Worm (Caenorhabditis elegans) whole organism, late embryonic: ENCODE data around the gene str-96.

ENCODE experiments used
- K09A11.1 ChIP-seq: sonication (generic microtip); optimal IDR thresholded peaks from 2 replicates; lab custom pipeline; 2017; ENCODE audit warnings: antibody characterized with exemption, mild to moderate bottlenecking, missing genetic modification characterization, missing compliant biosample characterization; ENCODE audit not compliant: insufficient read depth
- ama-1 ChIP-seq: fragments of 150-350 bp; optimal IDR thresholded peaks from 2 replicates; lab custom pipeline; 2014
- ceh-24 ChIP-seq: sonication (generic microtip); optimal IDR thresholded peaks from 2 replicates; lab custom pipeline; 2016; ENCODE audit warnings: mild to moderate bottlenecking, missing genetic modification characterization, missing compliant biosample characterization
- ceh-9 ChIP-seq: sonication (generic microtip); optimal IDR thresholded peaks from 2 replicates; lab custom pipeline; 2016; ENCODE audit warnings: mild to moderate bottlenecking, missing genetic modification characterization, inconsistent platforms, missing compliant biosample characterization
- dmd-4 ChIP-seq: sonication (generic microtip); optimal IDR thresholded peaks from 2 replicates; lab custom pipeline; 2016; ENCODE audit warnings: borderline replicate concordance, missing genetic modification characterization, missing compliant biosample characterization
- madf-2 ChIP-seq: sonication (generic microtip); optimal IDR thresholded peaks from 2 replicates; lab custom pipeline; 2017; ENCODE audit warnings: missing genetic modification characterization, missing compliant biosample characterization
- nhr-11 ChIP-seq: fragments of 150-350 bp; optimal IDR thresholded peaks from 2 replicates; lab custom pipeline; 2014; ENCODE audit warnings: missing biosample characterization, missing genetic modification characterization
- pag-3 ChIP-seq: sonication (generic microtip); optimal IDR thresholded peaks from 2 replicates; lab custom pipeline; 2016; ENCODE audit warnings: missing compliant biosample characterization, missing genetic modification characterization, borderline replicate concordance
- pax-1 ChIP-seq: fragments of 150-350 bp; optimal IDR thresholded peaks from 2 replicates; lab custom pipeline; 2014; ENCODE audit warnings: missing biosample characterization, missing genetic modification characterization
- pha-4 ChIP-seq: fragments of 150-350 bp; optimal IDR thresholded peaks from 2 replicates; lab custom pipeline; 2018; ENCODE audit warnings: missing biosample characterization, missing genetic modification reagents, missing genetic modification characterization
- tbx-2 ChIP-seq: sonication (generic microtip); optimal IDR thresholded peaks from 2 replicates; lab custom pipeline; 2016; ENCODE audit warnings: missing genetic modification characterization, missing compliant biosample characterization
- ztf-16 ChIP-seq: sonication (generic microtip); optimal IDR thresholded peaks from 2 replicates; lab custom pipeline; 2017; ENCODE audit warnings: missing genetic modification characterization, missing compliant biosample characterization

DNA sequence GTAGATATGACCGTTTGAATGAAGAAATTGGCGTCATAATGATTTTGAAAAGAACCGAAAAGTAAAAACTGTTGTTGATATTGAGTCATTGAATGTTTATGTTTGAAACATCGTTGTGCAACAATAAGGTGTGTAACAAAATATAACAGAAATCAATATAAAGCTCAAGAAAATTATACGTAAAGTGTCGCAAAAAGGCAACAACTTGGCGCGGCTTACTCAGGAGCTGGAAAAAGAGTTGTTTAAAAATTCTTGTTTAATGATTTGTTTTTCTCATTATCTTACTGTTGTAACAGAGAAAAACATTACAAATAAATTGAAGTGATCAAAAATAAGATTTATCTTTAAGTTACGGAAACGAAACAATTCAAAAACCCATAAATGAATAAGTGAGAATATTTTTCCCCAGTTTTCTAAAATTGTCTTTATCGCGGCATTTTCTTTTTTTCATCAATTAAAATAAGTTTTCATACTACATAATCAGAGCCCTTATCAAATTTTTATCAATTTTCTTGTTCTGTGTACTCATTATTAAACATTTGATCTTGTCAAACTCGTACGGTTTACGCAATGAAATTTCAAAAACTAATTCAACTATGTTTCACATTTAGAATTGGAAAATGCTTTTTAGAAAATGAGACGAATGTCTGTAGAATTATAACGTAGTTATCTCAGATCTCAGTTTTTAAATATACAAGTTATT, 34.1 kb upstream of the str-96 start, which contains the start of gene ZK1037.6:
- no peak for TF ChIP-seq pax-1 (tag; lab: Kevin White, UChicago)
- TF ChIP-seq pha-4 (tag; lab: Kevin White, UChicago), result no peak
- TF ChIP-seq ztf-16 (tag; lab: Kevin White, UChicago), result no peak
- TF ChIP-seq ama-1 (lab: Kevin White, UChicago), result no peak
- TF ChIP-seq nhr-11 (tag; lab: Kevin White, UChicago), result no peak
- TF ChIP-seq ceh-24 (tag; lab: Kevin White, UChicago), result no peak
- no peak for TF ChIP-seq tbx-2 (tag; lab: Kevin White, UChicago)
- TF ChIP-seq pag-3, result no peak
- TF ChIP-seq madf-2 (tag; lab: Kevin White, UChicago), result no peak
- no peak for TF ChIP-seq dmd-4 (tag; lab: Kevin White, UChicago)
- TF ChIP-seq K09A11.1, result no peak
- no peak for TF ChIP-seq ceh-9 (tag; lab: Kevin White, UChicago)
